Comparison of ENCODE assay signal across 1 fruit fly cellular context in genomic region chr3R:4739492-4740431, dm6.
TF ChIP-seq lines count a peak whose summit lies in the region.

No protein-coding gene starts in this region.

TF ChIP-seq in whole organism, embryonic, 481 proteins besides CTCF, POLR2A, EP300 and RAD21 (continued from another document):
- TF ChIP-seq CG34376 (GFP tag; optimal IDR thresholded peaks at IDR 0.05; lab: Kevin White, UChicago) = no peak
- peak; percentile 83 for TF ChIP-seq org-1 (GFP tag; optimal IDR thresholded peaks at IDR 0.05; lab: Kevin White, UChicago)
- peak; percentile 26 for TF ChIP-seq kah (GFP tag; optimal IDR thresholded peaks at IDR 0.05; lab: Kevin White, UChicago)
- peak; percentile 87 for TF ChIP-seq slp2 (GFP tag; optimal IDR thresholded peaks at IDR 0.05; lab: Kevin White, UChicago)
- TF ChIP-seq CG11456 (GFP tag; IDR thresholded peaks at IDR 0.05; lab: Robert Waterston, UW) = no peak
- TF ChIP-seq sens-2 (GFP tag; IDR thresholded peaks at IDR 0.05; lab: Robert Waterston, UW) = no peak
- no peak for TF ChIP-seq CG2199 (GFP tag; IDR thresholded peaks at IDR 0.05; lab: Robert Waterston, UW)
- no peak for TF ChIP-seq ap (GFP tag; IDR thresholded peaks at IDR 0.05; lab: Robert Waterston, UW)
- no peak for TF ChIP-seq CG10565 (GFP tag; optimal IDR thresholded peaks at IDR 0.05; lab: Kevin White, UChicago)
- peak; percentile 36 for TF ChIP-seq tap (tag; optimal IDR thresholded peaks at IDR 0.05; lab: Kevin White, UChicago)
- no peak for TF ChIP-seq Hey (tag; optimal IDR thresholded peaks at IDR 0.05; lab: Kevin White, UChicago)
- peak; percentile 82 for TF ChIP-seq CHES-1-like (GFP tag; optimal IDR thresholded peaks at IDR 0.05; lab: Kevin White, UChicago)
- TF ChIP-seq pros (GFP tag; optimal IDR thresholded peaks at IDR 0.05; lab: Kevin White, UChicago) = peak; percentile 79
- no peak for TF ChIP-seq unc-4 (GFP tag; IDR thresholded peaks at IDR 0.05; lab: Robert Waterston, UW; ENCODE audit: partially characterized antibody)
- peak; percentile 62 for TF ChIP-seq CG5245 (GFP tag; optimal IDR thresholded peaks at IDR 0.05; lab: Kevin White, UChicago)
- peak; percentile 90 for TF ChIP-seq bcd (GFP tag; optimal IDR thresholded peaks at IDR 0.05; lab: Kevin White, UChicago)
- peak; percentile 79 for TF ChIP-seq CG8388 (GFP tag; optimal IDR thresholded peaks at IDR 0.05; lab: Kevin White, UChicago)
- no peak for TF ChIP-seq Drgx (GFP tag; IDR thresholded peaks at IDR 0.05; lab: Robert Waterston, UW)
- no peak for TF ChIP-seq lov (optimal IDR thresholded peaks at IDR 0.05; lab: Kevin White, UChicago)
- no peak for TF ChIP-seq lov (GFP tag; IDR thresholded peaks at IDR 0.05; lab: Robert Waterston, UW)
TF ChIP-seq in whole organism, embryonic: peak in this region for 272.
